Worm (Caenorhabditis elegans) whole organism, early embryonic: ENCODE results near the gene copb-1.

Experiments
- B0310.2 ChIP-seq: sonication (generic microtip); optimal IDR thresholded peaks from 2 replicates; lab custom pipeline; 2016; ENCODE audit warnings: mild to moderate bottlenecking, missing genetic modification characterization, missing compliant biosample characterization
- F13C5.2 ChIP-seq: sonication (generic microtip); optimal IDR thresholded peaks from 2 replicates; lab custom pipeline; 2017; ENCODE audit warnings: mild to moderate bottlenecking, missing genetic modification characterization, inconsistent platforms, missing compliant biosample characterization
- aly-1 ChIP-seq: sonication (generic microtip); optimal IDR thresholded peaks from 2 replicates; lab custom pipeline; 2016; ENCODE audit warnings: missing genetic modification characterization, missing compliant biosample characterization
- ama-1 ChIP-seq: fragments of 150-350 bp; optimal IDR thresholded peaks from 2 replicates; lab custom pipeline; 2014
- ceh-13 ChIP-seq: fragments of 200-800 bp; sonication (Bioruptor generic); optimal IDR thresholded peaks from 2 replicates; lab custom pipeline; 2018; ENCODE audit warnings: mild to moderate bottlenecking, missing genetic modification characterization, missing compliant biosample characterization
- ceh-36 ChIP-seq: sonication (generic microtip); optimal IDR thresholded peaks from 2 replicates; lab custom pipeline; 2016; ENCODE audit warnings: missing genetic modification characterization, inconsistent platforms, missing compliant biosample characterization
- ets-7 ChIP-seq: sonication (generic microtip); optimal IDR thresholded peaks from 2 replicates; lab custom pipeline; 2016; ENCODE audit warnings: missing genotype, missing genetic modification characterization, missing compliant biosample characterization
- flt-1 ChIP-seq: fragments of 200-800 bp; sonication (Bioruptor generic); IDR thresholded peaks from 2 replicates; pipeline ENCODE4 v1.3.6; 2022; ENCODE audit warnings: missing genetic modification characterization, missing compliant biosample characterization
- hmbx-1 ChIP-seq: sonication (generic microtip); optimal IDR thresholded peaks from 2 replicates; lab custom pipeline; 2016; ENCODE audit warnings: mild to moderate bottlenecking, missing genetic modification characterization, missing compliant biosample characterization
- hmg-4 ChIP-seq: fragments of 200-800 bp; sonication (Bioruptor generic); optimal IDR thresholded peaks from 2 replicates; lab custom pipeline; 2018; ENCODE audit warnings: mild to moderate bottlenecking, missing genetic modification characterization, missing compliant biosample characterization
- hnd-1 ChIP-seq: sonication (generic microtip); optimal IDR thresholded peaks from 2 replicates; lab custom pipeline; 2016; ENCODE audit warnings: missing genetic modification characterization, missing compliant biosample characterization
- pes-1 ChIP-seq: fragments of 200-800 bp; sonication (Bioruptor generic); IDR thresholded peaks from 2 replicates; pipeline ENCODE4 v1.3.6; 2022; ENCODE audit warnings: missing genetic modification reagents, missing genetic modification characterization, missing compliant biosample characterization
- scrt-1 ChIP-seq: fragments of 200-800 bp; sonication (Bioruptor generic); IDR thresholded peaks from 2 replicates; pipeline ENCODE4 v1.3.6; 2022; ENCODE audit warnings: missing genetic modification characterization, missing compliant biosample characterization
- sea-1 ChIP-seq: fragments of 200-800 bp; sonication (Bioruptor generic); conservative IDR thresholded peaks from 2 replicates; pipeline ENCODE4 v1.3.6; 2022; ENCODE audit warnings: missing genetic modification characterization, missing compliant biosample characterization
- tbx-11 ChIP-seq: fragments of 200-800 bp; sonication (Bioruptor generic); IDR thresholded peaks from 2 replicates; pipeline ENCODE4 v1.3.6; 2022; ENCODE audit warnings: missing genetic modification characterization, missing compliant biosample characterization
- tbx-37 ChIP-seq: fragments of 200-800 bp; sonication (Bioruptor generic); conservative IDR thresholded peaks from 2 replicates; pipeline ENCODE4 v1.3.6; 2022; ENCODE audit warnings: missing genetic modification reagents, missing genetic modification characterization, missing compliant biosample characterization
- tra-4 ChIP-seq: sonication (generic microtip); optimal IDR thresholded peaks from 2 replicates; lab custom pipeline; 2017; ENCODE audit warnings: missing genetic modification characterization, missing compliant biosample characterization

Gene copb-1

DNA sequence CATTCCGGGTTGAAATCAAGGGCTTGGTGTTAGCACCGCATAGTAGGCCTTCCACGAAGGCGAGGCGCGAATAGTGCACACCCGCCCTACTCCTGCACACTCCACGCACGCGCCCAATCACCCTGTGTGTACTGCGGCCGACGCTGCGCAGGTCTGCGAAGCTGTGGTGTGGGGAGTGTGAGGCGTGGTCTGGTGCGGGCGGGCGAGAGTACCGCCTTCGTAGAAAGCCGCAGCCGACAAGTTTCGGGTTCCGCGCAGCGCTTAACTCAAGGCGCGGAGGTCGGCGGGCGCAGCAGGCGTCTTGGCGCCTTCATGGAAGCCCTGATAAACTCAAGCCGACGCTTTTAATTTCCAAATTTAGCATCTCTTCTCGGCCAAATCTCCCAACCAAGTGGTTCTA lies 29.5 kb downstream of the copb-1 start:
- no peak for TF ChIP-seq ceh-13 (GFP tag; lab: Kevin White, UChicago)
- no peak for TF ChIP-seq ceh-36 (tag; lab: Kevin White, UChicago)
- no peak for TF ChIP-seq scrt-1 (GFP tag; lab: Robert Waterston, UW)
- no peak for TF ChIP-seq tbx-37 (GFP tag; lab: Robert Waterston, UW)
- TF ChIP-seq hmbx-1 = no peak
- TF ChIP-seq sea-1 = no peak
- no peak for TF ChIP-seq F13C5.2
- no peak for TF ChIP-seq hmg-4 (GFP tag; lab: Kevin White, UChicago)
- TF ChIP-seq flt-1 (GFP tag; lab: Robert Waterston, UW) = no peak
- no peak for TF ChIP-seq aly-1
- no peak for TF ChIP-seq tbx-11
- no peak for TF ChIP-seq B0310.2 (tag; lab: Kevin White, UChicago)
- no peak for TF ChIP-seq tra-4
- no peak for TF ChIP-seq ama-1 (lab: Kevin White, UChicago)
- TF ChIP-seq hnd-1 (tag; lab: Kevin White, UChicago) = no peak

DNA sequence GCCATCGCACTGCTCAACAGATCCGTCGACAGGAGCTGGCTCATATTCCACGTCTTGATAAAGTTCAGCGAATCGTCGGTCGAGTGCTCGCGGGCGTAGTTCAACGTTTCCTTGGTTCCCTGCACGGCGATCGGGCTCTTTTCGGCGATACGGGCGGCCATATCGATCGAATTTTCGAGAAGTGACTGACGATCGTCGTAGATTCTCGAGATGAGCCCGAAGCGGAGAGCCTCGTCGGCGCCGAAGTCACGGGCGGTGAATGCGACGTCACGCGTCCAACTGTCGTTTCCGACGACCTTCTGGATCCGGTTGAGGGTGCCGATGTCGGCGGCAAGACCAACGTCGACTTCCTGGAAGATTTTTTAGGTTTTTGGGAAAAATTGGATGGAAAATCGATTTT lies 30.9 kb downstream of the copb-1 start:
- no peak for TF ChIP-seq tbx-11
- TF ChIP-seq flt-1 (GFP tag; lab: Robert Waterston, UW) = no peak
- no peak for TF ChIP-seq ceh-36 (tag; lab: Kevin White, UChicago)
- no peak for TF ChIP-seq hmg-4 (GFP tag; lab: Kevin White, UChicago)
- no peak for TF ChIP-seq ceh-13 (GFP tag; lab: Kevin White, UChicago)
- no peak for TF ChIP-seq tbx-37 (GFP tag; lab: Robert Waterston, UW)
- no peak for TF ChIP-seq scrt-1 (GFP tag; lab: Robert Waterston, UW)
- TF ChIP-seq ama-1 (lab: Kevin White, UChicago) = no peak
- TF ChIP-seq B0310.2 (tag; lab: Kevin White, UChicago) = no peak
- no peak for TF ChIP-seq F13C5.2
- no peak for TF ChIP-seq hnd-1 (tag; lab: Kevin White, UChicago)
- TF ChIP-seq ets-7 (tag; lab: Kevin White, UChicago) = no peak
- TF ChIP-seq tra-4 = no peak

DNA sequence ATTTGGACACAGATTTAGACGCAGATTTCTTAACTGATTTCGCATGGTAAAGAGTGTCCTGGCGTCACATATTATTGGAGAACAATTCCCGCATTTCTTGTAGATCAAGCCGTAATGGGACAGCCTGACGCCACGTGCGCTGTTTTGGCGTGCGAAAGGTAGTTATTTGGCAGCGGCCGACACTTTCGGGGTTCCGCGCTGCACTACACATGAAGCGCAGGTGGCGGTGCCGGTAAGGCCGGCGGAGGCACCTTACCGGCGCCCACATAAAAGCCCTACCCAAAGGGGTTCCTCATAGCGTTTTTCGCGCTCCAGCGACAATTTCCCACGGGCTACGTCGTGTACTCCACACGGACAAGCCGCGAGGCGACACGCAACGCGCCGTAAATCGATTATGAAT lies 31.5 kb downstream of the copb-1 start:
- no peak for TF ChIP-seq ceh-36 (tag; lab: Kevin White, UChicago)
- TF ChIP-seq tbx-37 (GFP tag; lab: Robert Waterston, UW) = no peak
- no peak for TF ChIP-seq hnd-1 (tag; lab: Kevin White, UChicago)
- no peak for TF ChIP-seq tra-4
- no peak for TF ChIP-seq flt-1 (GFP tag; lab: Robert Waterston, UW)
- no peak for TF ChIP-seq aly-1
- TF ChIP-seq scrt-1 (GFP tag; lab: Robert Waterston, UW) = no peak
- TF ChIP-seq sea-1 = no peak
- no peak for TF ChIP-seq B0310.2 (tag; lab: Kevin White, UChicago)
- no peak for TF ChIP-seq hmg-4 (GFP tag; lab: Kevin White, UChicago)
- TF ChIP-seq ets-7 (tag; lab: Kevin White, UChicago) = no peak
- no peak for TF ChIP-seq tbx-11

DNA sequence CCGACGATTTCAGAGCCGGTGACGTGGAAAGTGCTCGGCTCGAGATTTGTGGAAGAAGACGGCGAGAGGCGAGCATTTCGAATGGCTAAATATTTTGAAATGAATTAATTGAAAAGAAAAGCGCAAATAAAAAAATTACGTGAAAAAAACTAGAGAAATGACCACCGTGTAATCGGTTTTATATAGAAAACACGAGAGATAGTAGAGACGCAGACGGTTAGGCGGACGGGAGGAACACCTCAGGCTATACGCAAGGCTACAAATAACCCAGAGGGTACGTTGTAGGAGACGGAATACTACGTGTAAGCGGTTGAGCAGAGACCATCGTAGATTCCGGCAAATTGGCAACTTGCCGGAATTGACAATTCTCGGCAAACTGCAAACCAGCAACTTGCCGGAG lies 32.6 kb downstream of the copb-1 start, which contains the start of gene Y25C1A.13:
Gene Y25C1A.13 (minus strand): TSS at position 101 of the 400 bp plus-strand sequence.
- TF ChIP-seq scrt-1 (GFP tag; lab: Robert Waterston, UW) (no peak), ets-7 (tag; lab: Kevin White, UChicago) (no peak)

DNA sequence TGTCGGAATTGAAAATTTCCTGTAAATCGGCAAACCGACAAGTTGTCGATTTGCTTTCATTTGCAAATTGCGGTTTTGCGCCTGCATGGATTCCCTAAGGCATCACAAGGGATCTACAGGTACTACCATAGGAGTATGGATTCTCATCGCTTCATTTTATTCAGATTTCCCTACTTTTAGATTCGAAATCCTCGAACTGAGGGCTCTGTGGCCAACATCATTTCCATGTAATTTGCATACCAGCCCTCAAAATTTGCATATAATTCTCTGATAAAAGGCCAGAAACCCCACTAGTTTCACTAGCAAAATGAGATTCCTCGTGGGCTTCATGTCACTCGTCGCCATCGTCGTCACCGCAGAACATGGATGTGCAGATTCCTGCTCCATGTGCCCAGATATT lies 33.7 kb downstream of the copb-1 start, which contains the start of gene Y25C1A.2:
Gene Y25C1A.2 (plus strand): TSS at position 301 of the 400 bp plus-strand sequence.
- no peak for TF ChIP-seq hmbx-1
- TF ChIP-seq ceh-36 (tag; lab: Kevin White, UChicago) = no peak
- TF ChIP-seq ets-7 (tag; lab: Kevin White, UChicago) = no peak
- no peak for TF ChIP-seq B0310.2 (tag; lab: Kevin White, UChicago)
- no peak for TF ChIP-seq ceh-13 (GFP tag; lab: Kevin White, UChicago)
- no peak for TF ChIP-seq pes-1 (GFP tag; lab: Robert Waterston, UW)
- no peak for TF ChIP-seq flt-1 (GFP tag; lab: Robert Waterston, UW)
- TF ChIP-seq tbx-11 = no peak
- TF ChIP-seq scrt-1 (GFP tag; lab: Robert Waterston, UW) = no peak
- TF ChIP-seq tra-4 = no peak
- TF ChIP-seq hmg-4 (GFP tag; lab: Kevin White, UChicago) = no peak
- no peak for TF ChIP-seq sea-1
- no peak for TF ChIP-seq aly-1

DNA sequence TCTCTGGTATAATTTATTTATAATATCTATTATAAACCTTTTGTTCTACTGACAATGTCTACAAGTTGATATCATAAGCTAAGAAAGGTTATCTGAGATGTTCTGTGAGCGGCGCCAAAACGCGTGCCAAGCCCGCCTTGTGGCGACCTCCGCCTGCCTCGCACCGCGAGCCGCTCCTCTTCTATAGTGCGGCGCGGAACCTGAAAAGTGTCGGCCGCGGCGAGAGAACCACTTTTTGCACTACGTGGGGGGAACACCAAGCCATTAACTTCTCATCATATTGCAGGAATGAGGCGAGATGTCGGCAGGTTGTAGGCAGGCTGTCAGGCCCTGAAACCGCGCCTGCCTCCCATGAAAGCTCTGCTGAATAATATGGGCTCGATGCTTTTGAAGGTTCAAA lies 34.7 kb downstream of the copb-1 start:
- no peak for TF ChIP-seq flt-1 (GFP tag; lab: Robert Waterston, UW)
- no peak for TF ChIP-seq pes-1 (GFP tag; lab: Robert Waterston, UW)
- no peak for TF ChIP-seq F13C5.2
- TF ChIP-seq ceh-13 (GFP tag; lab: Kevin White, UChicago) = no peak
- no peak for TF ChIP-seq sea-1

DNA sequence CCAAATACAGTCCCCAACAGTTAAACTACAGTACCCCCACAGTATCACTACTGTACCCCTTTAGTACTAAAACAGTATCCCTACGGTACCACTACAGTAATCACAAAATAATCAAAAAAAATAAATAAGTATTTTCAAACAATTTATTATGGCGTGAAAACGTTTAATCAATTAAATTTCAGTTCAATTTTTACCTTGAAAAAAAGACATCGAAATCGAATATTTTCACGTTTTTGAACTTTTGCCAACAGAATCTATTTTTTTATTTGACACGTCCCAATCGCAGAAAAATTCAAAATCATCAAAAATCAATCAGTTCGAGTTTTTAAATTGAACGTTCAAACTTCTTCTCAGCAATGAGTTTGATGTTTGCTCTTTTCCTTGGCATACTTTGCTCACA lies 35.3 kb downstream of the copb-1 start, which contains the start of gene clec-123:
Gene clec-123 (plus strand): TSS at position 301 of the 400 bp plus-strand sequence.
- TF ChIP-seq flt-1 (GFP tag; lab: Robert Waterston, UW) (no peak), hmg-4 (GFP tag; lab: Kevin White, UChicago) (no peak), hmbx-1 (no peak), ets-7 (tag; lab: Kevin White, UChicago) (no peak), tra-4 (no peak)

DNA sequence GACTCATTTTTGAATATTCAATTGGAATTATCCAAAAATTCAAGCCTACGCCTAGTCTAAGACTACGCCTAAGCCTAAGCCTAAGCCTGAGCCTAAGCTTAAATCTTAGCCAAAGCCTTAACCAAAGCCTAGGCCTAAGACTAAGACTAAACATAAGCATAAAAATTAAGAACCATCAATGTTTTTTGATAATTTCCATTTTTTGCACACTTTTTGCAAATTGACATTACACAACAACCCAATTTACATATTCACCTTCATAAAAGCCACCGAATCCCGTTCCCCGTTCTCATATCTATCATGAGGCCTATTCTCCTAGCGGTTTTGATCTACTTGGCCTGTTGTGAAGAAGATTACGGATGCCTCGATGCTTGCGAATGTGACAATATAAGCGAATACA lies 38.9 kb downstream of the copb-1 start, which contains the start of gene T10D4.7:
Gene T10D4.7 (plus strand): TSS at position 301 of the 400 bp plus-strand sequence.
- no peak for TF ChIP-seq F13C5.2
- TF ChIP-seq ama-1 (lab: Kevin White, UChicago) = no peak
- TF ChIP-seq tbx-11 = no peak
- TF ChIP-seq flt-1 (GFP tag; lab: Robert Waterston, UW) = no peak
- no peak for TF ChIP-seq tbx-37 (GFP tag; lab: Robert Waterston, UW)
- TF ChIP-seq pes-1 (GFP tag; lab: Robert Waterston, UW) = no peak
- TF ChIP-seq tra-4 = no peak
- TF ChIP-seq aly-1 = no peak
- TF ChIP-seq B0310.2 (tag; lab: Kevin White, UChicago) = no peak
- no peak for TF ChIP-seq hmg-4 (GFP tag; lab: Kevin White, UChicago)
- TF ChIP-seq ceh-13 (GFP tag; lab: Kevin White, UChicago) = no peak
